Worm (Caenorhabditis elegans) whole organism, L4 larva: ENCODE data around the gene epg-6.

Experiments used
- T26A8.4 ChIP-seq: fragments of 200-800 bp; sonication (Bioruptor generic); IDR thresholded peaks from 2 replicates; pipeline ENCODE4 v1.3.6; 2022; ENCODE audit warnings: missing genetic modification characterization, missing compliant biosample characterization
- Y48G9A.11 ChIP-seq: fragments of 200-800 bp; sonication (Bioruptor generic); IDR thresholded peaks from 2 replicates; pipeline ENCODE4 v1.3.6; 2022; ENCODE audit warnings: missing genetic modification reagents, missing genetic modification characterization, missing compliant biosample characterization
- Y5F2A.4 ChIP-seq: fragments of 200-800 bp; sonication (Bioruptor generic); optimal IDR thresholded peaks from 2 replicates; lab custom pipeline; 2018; ENCODE audit warnings: mild to moderate bottlenecking, missing genetic modification characterization, missing compliant biosample characterization
- Y75B8A.6 ChIP-seq: fragments of 200-800 bp; sonication (Bioruptor generic); IDR thresholded peaks from 2 replicates; pipeline ENCODE4 v1.3.6; 2022; ENCODE audit warnings: missing genetic modification reagents, missing genetic modification characterization, missing compliant biosample characterization
- ZK337.2 ChIP-seq: fragments of 200-800 bp; sonication (Bioruptor generic); IDR thresholded peaks from 2 replicates; pipeline ENCODE4 v1.3.6; 2022; ENCODE audit warnings: missing genetic modification reagents, missing genetic modification characterization, missing compliant biosample characterization
- ZK546.5 ChIP-seq, 2 experiments: sonication (generic microtip); optimal IDR thresholded peaks; 2 replicates each; lab custom pipeline; 2017; ENCODE audit warnings: missing biosample characterization in 2 of 2, missing genetic modification characterization in 2 of 2
- aha-1 ChIP-seq: fragments of 150-350 bp; peaks from one replicate; lab custom pipeline; 2014; ENCODE audit warnings: missing biosample characterization, missing genetic modification characterization
- aly-2 ChIP-seq: sonication (generic microtip); optimal IDR thresholded peaks from 2 replicates; lab custom pipeline; 2018; ENCODE audit warnings: missing biosample characterization, missing genetic modification characterization
- ama-1 ChIP-seq: fragments of 150-350 bp; optimal IDR thresholded peaks from 2 replicates; lab custom pipeline; 2014; ENCODE audit warnings: inconsistent platforms, mixed read lengths
- arid-1 ChIP-seq: fragments of 200-800 bp; sonication (Bioruptor generic); conservative IDR thresholded peaks from 2 replicates; pipeline ENCODE4 v1.3.6; 2022; ENCODE audit warnings: missing genetic modification reagents, missing genetic modification characterization, missing compliant biosample characterization
- ceh-32 ChIP-seq: sonication (generic microtip); optimal IDR thresholded peaks from 2 replicates; lab custom pipeline; 2016; ENCODE audit warnings: mild to moderate bottlenecking, missing genetic modification characterization, missing compliant biosample characterization; ENCODE audit not compliant: poor library complexity
- daf-19 ChIP-seq: fragments of 200-800 bp; sonication (Bioruptor generic); conservative IDR thresholded peaks from 2 replicates; pipeline ENCODE4 v1.3.6; 2022; ENCODE audit warnings: missing genetic modification characterization, missing compliant biosample characterization
- dmd-6 ChIP-seq: fragments of 200-800 bp; sonication (Bioruptor generic); IDR thresholded peaks from 2 replicates; pipeline ENCODE4 v1.3.6; 2022; ENCODE audit warnings: missing genetic modification reagents, missing genetic modification characterization, missing compliant biosample characterization
- dmd-8 ChIP-seq: fragments of 200-800 bp; sonication (Bioruptor generic); IDR thresholded peaks from 2 replicates; pipeline ENCODE4 v1.3.6; 2022; ENCODE audit warnings: missing genetic modification characterization, missing compliant biosample characterization
- duxl-1 ChIP-seq: sonication (generic microtip); optimal IDR thresholded peaks from 2 replicates; lab custom pipeline; 2016; ENCODE audit warnings: mild to moderate bottlenecking, missing genetic modification characterization, moderate library complexity, missing compliant biosample characterization; ENCODE audit not compliant: poor library complexity
- egl-43 ChIP-seq: fragments of 200-800 bp; sonication (Bioruptor generic); IDR thresholded peaks from 2 replicates; pipeline ENCODE4 v1.3.6; 2022; ENCODE audit warnings: missing genetic modification reagents, missing genetic modification characterization, missing compliant biosample characterization
- fkh-10 ChIP-seq: fragments of 150-350 bp; optimal IDR thresholded peaks from 2 replicates; lab custom pipeline; 2014; ENCODE audit warnings: missing biosample characterization, missing genetic modification reagents, missing genetic modification characterization
- gei-8 ChIP-seq: fragments of 200-800 bp; sonication (Bioruptor generic); optimal IDR thresholded peaks from 2 replicates; lab custom pipeline; 2018; ENCODE audit warnings: mild to moderate bottlenecking, missing genetic modification characterization, missing compliant biosample characterization
- lsy-2 ChIP-seq, 2 experiments: fragments of 150-350 bp in 1 of 2; sonication (generic microtip) in 1 of 2; optimal IDR thresholded peaks; 2 replicates each; lab custom pipeline; 2014 to 2017; ENCODE audit warnings: missing biosample characterization in 2 of 2, missing genetic modification characterization in 2 of 2
- madf-5 ChIP-seq, 2 experiments: fragments of 200-800 bp; sonication (Bioruptor generic); IDR thresholded peaks; 2 replicates each; pipeline ENCODE4 v1.3.6; 2022; ENCODE audit warnings: missing compliant biosample characterization in 2 of 2, missing genetic modification characterization in 2 of 2
- mep-1 ChIP-seq: fragments of 150-350 bp; sonication (generic microtip); optimal IDR thresholded peaks from 3 replicates; lab custom pipeline; 2014; ENCODE audit warnings: missing biosample characterization, missing genetic modification characterization
- mes-2 ChIP-seq: sonication (generic microtip); optimal IDR thresholded peaks from 2 replicates; lab custom pipeline; 2016; ENCODE audit warnings: missing genotype, mild to moderate bottlenecking, missing genetic modification characterization, missing compliant biosample characterization; ENCODE audit not compliant: poor library complexity, severe bottlenecking
- nhr-102 ChIP-seq: sonication (generic microtip); optimal IDR thresholded peaks from 2 replicates; lab custom pipeline; 2016; ENCODE audit warnings: mild to moderate bottlenecking, missing genetic modification characterization, moderate library complexity, missing compliant biosample characterization
- nhr-11 ChIP-seq: fragments of 150-350 bp; optimal IDR thresholded peaks from 2 replicates; lab custom pipeline; 2014; ENCODE audit warnings: missing biosample characterization, missing genetic modification characterization
- nhr-111 ChIP-seq: fragments of 200-800 bp; sonication (Bioruptor generic); optimal IDR thresholded peaks from 2 replicates; lab custom pipeline; 2018; ENCODE audit warnings: mild to moderate bottlenecking, missing genetic modification characterization, missing compliant biosample characterization
- nhr-237 ChIP-seq: sonication (generic microtip); optimal IDR thresholded peaks from 2 replicates; lab custom pipeline; 2017; ENCODE audit warnings: missing biosample characterization, missing genetic modification characterization
- nhr-25 ChIP-seq: sonication (generic microtip); optimal IDR thresholded peaks from 2 replicates; lab custom pipeline; 2017; ENCODE audit warnings: missing genetic modification characterization, mild to moderate bottlenecking, missing compliant biosample characterization, antibody characterized with exemption, moderate library complexity, borderline replicate concordance; ENCODE audit not compliant: insufficient read depth
- nhr-6 ChIP-seq: fragments of 150-350 bp; optimal IDR thresholded peaks from 2 replicates; lab custom pipeline; 2014; ENCODE audit warnings: missing biosample characterization, missing genetic modification characterization
- pqm-1 ChIP-seq: sonication (generic microtip); optimal IDR thresholded peaks from 2 replicates; lab custom pipeline; 2017; ENCODE audit warnings: missing biosample characterization, missing genetic modification characterization
- saeg-2 ChIP-seq: fragments of 200-800 bp; sonication (Bioruptor generic); IDR thresholded peaks from 2 replicates; pipeline ENCODE4 v1.3.6; 2022; ENCODE audit warnings: missing genetic modification reagents, missing genetic modification characterization, missing compliant biosample characterization
- sdz-12 ChIP-seq: fragments of 200-800 bp; sonication (Bioruptor generic); optimal IDR thresholded peaks from 2 replicates; lab custom pipeline; 2018; ENCODE audit warnings: mild to moderate bottlenecking, missing genetic modification characterization, missing compliant biosample characterization
- snpc-1.2 ChIP-seq: fragments of 200-800 bp; sonication (Bioruptor generic); IDR thresholded peaks from 2 replicates; pipeline ENCODE4 v1.3.6; 2022; ENCODE audit warnings: missing genetic modification reagents, missing genetic modification characterization, missing compliant biosample characterization
- snpc-4 ChIP-seq: fragments of 150-350 bp; optimal IDR thresholded peaks from 2 replicates; lab custom pipeline; 2014; ENCODE audit warnings: missing biosample characterization, missing genetic modification characterization
- spr-3 ChIP-seq: fragments of 200-800 bp; sonication (Bioruptor generic); optimal IDR thresholded peaks from 2 replicates; lab custom pipeline; 2018; ENCODE audit warnings: mild to moderate bottlenecking, missing genetic modification characterization, missing compliant biosample characterization
- unc-39 ChIP-seq: sonication (generic microtip); optimal IDR thresholded peaks from 2 replicates; lab custom pipeline; 2017; ENCODE audit warnings: missing biosample characterization, missing genetic modification characterization
- zip-11 ChIP-seq: fragments of 200-800 bp; sonication (Bioruptor generic); IDR thresholded peaks from 2 replicates; pipeline ENCODE4 v1.3.6; 2022; ENCODE audit warnings: missing genetic modification characterization, missing compliant biosample characterization

Gene epg-6

DNA sequence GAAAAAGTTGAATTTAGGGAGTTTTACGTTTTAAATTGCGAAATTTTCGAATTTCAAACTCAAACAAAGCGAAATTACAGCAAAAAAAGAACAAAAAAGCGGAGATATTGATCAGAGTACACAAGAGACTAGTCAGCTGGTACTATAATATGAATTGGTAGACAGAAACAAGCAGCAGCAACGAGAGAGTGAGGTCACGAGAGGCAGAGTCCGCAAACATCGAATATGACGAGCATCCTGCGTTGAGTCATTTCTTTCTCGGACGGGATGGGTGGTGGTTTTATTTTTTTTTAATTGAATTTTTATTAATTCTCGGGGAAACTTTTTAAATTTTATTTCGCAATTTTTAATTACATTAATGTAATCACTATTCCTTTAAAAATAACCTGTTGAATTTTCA, 289 bp downstream of the epg-6 start (continued):
- TF ChIP-seq ceh-32 (tag; lab: Kevin White, UChicago) (no peak), madf-5 (GFP tag; IDR thresholded peaks at IDR 0.05; lab: Robert Waterston, UW) (no peak), unc-39 (no peak), nhr-237 (no peak), sdz-12 (GFP tag; lab: Kevin White, UChicago) (no peak), dmd-8 (GFP tag; lab: Robert Waterston, UW) (no peak), ZK546.5 (tag; optimal IDR thresholded peaks at IDR 0.05; lab: Kevin White, UChicago) (no peak), duxl-1 (tag; lab: Kevin White, UChicago) (peak; percentile 31)

DNA sequence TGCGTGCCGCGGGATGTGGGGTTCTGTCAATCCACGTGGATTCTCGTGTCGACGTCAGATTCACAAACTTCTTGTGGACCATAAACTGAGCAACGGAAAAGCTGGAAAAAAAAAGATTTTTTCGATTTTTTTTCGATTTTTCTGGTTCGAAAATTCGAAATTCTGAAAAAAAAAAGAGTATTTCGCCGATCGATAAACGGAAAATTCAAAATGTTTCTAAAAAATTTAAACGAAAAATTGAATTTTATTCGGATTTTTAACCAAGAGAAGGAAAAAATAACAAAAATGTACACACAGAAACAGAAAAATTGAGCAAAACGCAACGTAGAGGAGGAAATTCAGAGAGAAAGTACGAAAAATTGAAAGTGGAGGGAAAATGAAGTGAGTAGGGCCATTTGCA, 3.6 kb downstream of the epg-6 start, which contains the start of gene Y39A1A.3:
TSS of gene Y39A1A.3 (minus strand) at position 101 of the 400 bp plus-strand sequence.
- TF ChIP-seq nhr-6 (tag; lab: Kevin White, UChicago) (no peak), mep-1 (tag; lab: Kevin White, UChicago) (peak; percentile 6), gei-8 (GFP tag; lab: Kevin White, UChicago) (no peak), nhr-111 (GFP tag; lab: Kevin White, UChicago) (no peak), spr-3 (GFP tag; lab: Kevin White, UChicago) (no peak), nhr-25 (no peak), snpc-4 (no peak), ama-1 (lab: Kevin White, UChicago) (peak; percentile 53), Y75B8A.6 (GFP tag; lab: Robert Waterston, UW) (no peak), ZK337.2 (no peak), fkh-10 (GFP tag; lab: Kevin White, UChicago) (no peak), saeg-2 (GFP tag; lab: Robert Waterston, UW) (no peak), mes-2 (tag; lab: Kevin White, UChicago) (no peak), Y5F2A.4 (GFP tag; lab: Kevin White, UChicago) (no peak), egl-43 (no peak)
- TF ChIP-seq, all 104 proteins: peak for 2

DNA sequence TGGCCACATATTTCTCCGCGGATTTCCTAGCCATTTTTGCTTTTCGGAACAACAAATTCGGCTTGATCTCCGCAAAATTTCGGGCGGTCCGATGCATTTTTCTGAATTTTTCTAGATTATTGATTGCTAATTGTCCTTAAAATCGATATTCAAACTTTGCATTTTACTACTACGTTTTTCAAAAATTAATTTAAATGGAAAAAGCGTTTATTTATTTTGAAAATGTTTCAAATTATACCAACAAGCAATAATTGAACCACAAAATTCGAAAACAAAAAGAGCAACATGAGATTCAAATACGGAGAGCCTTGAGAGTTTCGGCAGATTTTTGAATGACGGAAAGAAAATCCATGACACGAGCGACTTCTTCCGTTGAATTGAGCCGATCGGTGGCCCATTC, 4.9 kb downstream of the epg-6 start, which contains the start of gene Y45F3A.9:
TSS of gene Y45F3A.9 (minus strand) at position 101 of the 400 bp plus-strand sequence.
- TF ChIP-seq snpc-1.2 (GFP tag; lab: Robert Waterston, UW) (no peak), mes-2 (tag; lab: Kevin White, UChicago) (no peak), dmd-8 (GFP tag; lab: Robert Waterston, UW) (no peak), pqm-1 (no peak), nhr-25 (no peak), aly-2 (tag; lab: Kevin White, UChicago) (no peak), aha-1 (tag; lab: Kevin White, UChicago) (peak; percentile 31), nhr-102 (no peak), madf-5 (GFP tag; IDR thresholded peaks at IDR 0.05; lab: Robert Waterston, UW) (no peak), ama-1 (lab: Kevin White, UChicago) (peak; percentile 37), lsy-2 (tag; optimal IDR thresholded peaks at IDR 0.05; lab: Kevin White, UChicago) (no peak), daf-19 (no peak), zip-11 (GFP tag; lab: Robert Waterston, UW) (no peak)

DNA sequence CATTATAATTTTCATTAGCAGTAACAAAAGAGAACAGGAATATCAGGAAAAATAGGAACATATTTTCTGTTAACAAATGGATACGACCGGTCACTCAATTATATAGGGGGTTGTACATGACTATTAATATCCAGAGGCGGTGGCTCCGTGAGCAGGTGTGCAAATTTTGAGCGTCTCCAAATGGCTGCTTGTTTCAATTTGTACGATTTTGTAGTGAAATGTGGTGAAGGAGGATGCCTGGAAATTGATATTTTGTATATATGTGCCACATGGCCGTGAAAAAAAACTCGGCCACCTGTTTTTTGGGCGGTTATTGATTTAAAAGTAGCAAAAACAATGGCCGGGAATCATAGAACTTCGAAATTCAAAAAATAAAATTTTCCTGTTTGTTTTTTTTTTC, 7.3 kb downstream of the epg-6 start, which contains the start of gene Y45F3A.8:
TSS of gene Y45F3A.8 (minus strand) at position 101 of the 400 bp plus-strand sequence.
- TF ChIP-seq snpc-1.2 (GFP tag; lab: Robert Waterston, UW) (no peak), dmd-6 (no peak), nhr-237 (no peak), lsy-2 (tag; optimal IDR thresholded peaks at IDR 0.05; lab: Kevin White, UChicago) (no peak), aly-2 (tag; lab: Kevin White, UChicago) (no peak), T26A8.4 (GFP tag; lab: Robert Waterston, UW) (no peak), arid-1 (no peak), Y48G9A.11 (GFP tag; lab: Robert Waterston, UW) (no peak), nhr-25 (no peak), nhr-11 (no peak)
- TF ChIP-seq, all 104 proteins: peak for 0
